Worm (Caenorhabditis elegans): Measurements from ENCODE around the gene hbl-1.

ce11 chrX:5814342-5814741, 7.6 kb upstream of the hbl-1 start:
- TF ChIP-seq unc-130 (GFP tag; optimal IDR thresholded peaks at IDR 0.05) (no peak), repo-1 (tag; optimal IDR thresholded peaks at IDR 0.05) (no peak), ama-1 (optimal IDR thresholded peaks at IDR 0.05) (no peak), ama-1 (GFP tag; optimal IDR thresholded peaks at IDR 0.05) (no peak), egrh-3 (GFP tag; IDR thresholded peaks at IDR 0.05) (no peak), unc-62 (GFP tag; optimal IDR thresholded peaks at IDR 0.05) (no peak), nfyb-1 (GFP tag; IDR thresholded peaks at IDR 0.05) (no peak), dpff-1 (tag; optimal IDR thresholded peaks at IDR 0.05) (no peak)

Measured in whole organism, young adult.